Fruit fly (Drosophila melanogaster) whole organism, embryonic: ENCODE results near the gene CG14650.

Source experiments
- Bteb2 ChIP-seq: fragments of 200-800 bp; sonication (Bioruptor generic); optimal IDR thresholded peaks from 2 replicates; lab custom pipeline; 2016; ENCODE audit warnings: missing biosample characterization, missing genetic modification characterization
- CG11247 ChIP-seq: fragments of 200-800 bp; sonication (Bioruptor generic); IDR thresholded peaks from 2 replicates; pipeline ENCODE4 v1.3.6; 2022; ENCODE audit warnings: missing biosample characterization, missing genetic modification characterization
- CG11456 ChIP-seq: fragments of 200-800 bp; sonication (Bioruptor generic); IDR thresholded peaks from 3 replicates; pipeline ENCODE4 v1.3.6; 2022; ENCODE audit warnings: missing biosample characterization, missing genetic modification characterization
- CG13894 ChIP-seq: fragments of 200-800 bp; sonication (Bioruptor generic); optimal IDR thresholded peaks from 3 replicates; lab custom pipeline; 2018; ENCODE audit warnings: missing biosample characterization, mild to moderate bottlenecking, missing genetic modification characterization, moderate library complexity
- CG15601 ChIP-seq: fragments of 200-800 bp; sonication (Bioruptor generic); optimal IDR thresholded peaks from 3 replicates; lab custom pipeline; 2019; ENCODE audit warnings: missing biosample characterization, mild to moderate bottlenecking, missing genetic modification characterization, moderate library complexity
- CG17186 ChIP-seq: fragments of 200-800 bp; sonication (Bioruptor generic); optimal IDR thresholded peaks from 3 replicates; lab custom pipeline; 2017; ENCODE audit warnings: missing biosample characterization, missing genetic modification reagents, missing genetic modification characterization
- CG17361 ChIP-seq: fragments of 200-800 bp; sonication (Bioruptor generic); IDR thresholded peaks from 3 replicates; pipeline ENCODE4 v1.3.6; 2022; ENCODE audit warnings: missing biosample characterization, missing genetic modification characterization
- CG17568 ChIP-seq: fragments of 200-800 bp; sonication (Bioruptor generic); optimal IDR thresholded peaks from 2 replicates; lab custom pipeline; 2018; ENCODE audit warnings: missing biosample characterization, mild to moderate bottlenecking, missing genetic modification characterization, moderate library complexity
- CG17912 ChIP-seq: fragments of 200-800 bp; sonication (Bioruptor generic); optimal IDR thresholded peaks from 2 replicates; lab custom pipeline; 2018; ENCODE audit warnings: missing biosample characterization, mild to moderate bottlenecking, missing genetic modification characterization
- CG30403 ChIP-seq: fragments of 200-800 bp; sonication (Bioruptor generic); optimal IDR thresholded peaks from 3 replicates; lab custom pipeline; 2016; ENCODE audit warnings: missing biosample characterization, missing genetic modification characterization
- CG32772 ChIP-seq: fragments of 200-800 bp; sonication (Bioruptor generic); IDR thresholded peaks from 2 replicates; pipeline ENCODE4 v1.3.6; 2022; ENCODE audit warnings: missing biosample characterization, missing genetic modification characterization
- CG33557 ChIP-seq: fragments of 200-800 bp; sonication (Bioruptor generic); optimal IDR thresholded peaks from 2 replicates; lab custom pipeline; 2019; ENCODE audit warnings: missing biosample characterization, mild to moderate bottlenecking, missing genetic modification characterization, moderate library complexity
- CG4282 ChIP-seq: fragments of 200-800 bp; sonication (Bioruptor generic); optimal IDR thresholded peaks from 2 replicates; lab custom pipeline; 2016; ENCODE audit warnings: missing biosample characterization, missing genetic modification characterization
- CG6175 ChIP-seq: fragments of 200-800 bp; sonication (Bioruptor generic); IDR thresholded peaks from 3 replicates; pipeline ENCODE4 v1.3.6; 2022; ENCODE audit warnings: missing biosample characterization, missing genetic modification characterization
- CG6765 ChIP-seq: fragments of 200-800 bp; sonication (Bioruptor generic); optimal IDR thresholded peaks from 3 replicates; lab custom pipeline; 2017; ENCODE audit warnings: missing biosample characterization, mild to moderate bottlenecking, missing genetic modification characterization
- CG6791 ChIP-seq: fragments of 200-800 bp; sonication (Bioruptor generic); IDR thresholded peaks from 3 replicates; pipeline ENCODE4 v1.3.6; 2022; ENCODE audit warnings: missing biosample characterization, missing genetic modification characterization; ENCODE audit not compliant: partially characterized antibody
- CG7963 ChIP-seq: fragments of 200-800 bp; sonication (Bioruptor generic); IDR thresholded peaks from 3 replicates; pipeline ENCODE4 v1.3.6; 2022; ENCODE audit warnings: missing biosample characterization, missing genetic modification characterization; ENCODE audit not compliant: partially characterized antibody
- CG8290 ChIP-seq, 3 experiments: fragments of 200-800 bp; sonication (Bioruptor generic); optimal IDR thresholded peaks; 2 replicates each; lab custom pipeline; 2016 to 2019; ENCODE audit warnings: missing biosample characterization in 3 of 3, missing genetic modification characterization in 3 of 3, mild to moderate bottlenecking in 2 of 3, moderate library complexity in 1 of 3
- CG8478 ChIP-seq: fragments of >200 bp; optimal IDR thresholded peaks from 2 replicates; lab custom pipeline; 2018
- CG8765 ChIP-seq: fragments of 200-800 bp; sonication (Bioruptor generic); IDR thresholded peaks from 2 replicates; pipeline ENCODE4 v1.3.6; 2022; ENCODE audit warnings: missing biosample characterization, missing genetic modification characterization
- Drgx ChIP-seq: fragments of 200-800 bp; sonication (Bioruptor generic); IDR thresholded peaks from 2 replicates; pipeline ENCODE4 v1.3.6; 2022; ENCODE audit warnings: missing biosample characterization, missing genetic modification characterization
- Gsc ChIP-seq: fragments of 200-800 bp; sonication (Bioruptor generic); IDR thresholded peaks from 2 replicates; pipeline ENCODE4 v1.3.6; 2022; ENCODE audit warnings: missing biosample characterization, missing genetic modification characterization
- Hr78 ChIP-seq, 2 experiments: fragments of 200-800 bp in 1 of 2; fragments of >200 bp in 1 of 2; sonication (Bioruptor generic) in 1 of 2; optimal IDR thresholded peaks; 2 replicates each; lab custom pipeline; 2017 to 2019; ENCODE audit warnings: missing biosample characterization in 2 of 2, missing genetic modification characterization in 2 of 2, mild to moderate bottlenecking in 1 of 2, moderate library complexity in 1 of 2
- Lpt ChIP-seq: fragments of >200 bp; optimal IDR thresholded peaks from 2 replicates; lab custom pipeline; 2018; ENCODE audit warnings: missing biosample characterization, missing genetic modification characterization
- MBD-R2 ChIP-seq: fragments of 200-800 bp; sonication (Bioruptor generic); IDR thresholded peaks from 2 replicates; pipeline ENCODE4 v1.3.6; 2022; ENCODE audit warnings: missing biosample characterization, missing genetic modification characterization
- Nf-YA ChIP-seq: fragments of 200-800 bp; sonication (Bioruptor generic); IDR thresholded peaks from 2 replicates; pipeline ENCODE4 v1.3.6; 2022; ENCODE audit warnings: missing biosample characterization, missing genetic modification characterization
- Nf-YC ChIP-seq: fragments of 200-800 bp; optimal IDR thresholded peaks from 3 replicates; lab custom pipeline; 2019; ENCODE audit warnings: missing biosample characterization, mild to moderate bottlenecking, missing genetic modification characterization, moderate library complexity
- PHDP ChIP-seq: fragments of 200-800 bp; sonication (Bioruptor generic); optimal IDR thresholded peaks from 3 replicates; lab custom pipeline; 2018; ENCODE audit warnings: missing biosample characterization, mild to moderate bottlenecking, missing genetic modification characterization, moderate library complexity
- Sox102F ChIP-seq: fragments of 200-800 bp; sonication (Bioruptor generic); optimal IDR thresholded peaks from 2 replicates; lab custom pipeline; 2018; ENCODE audit warnings: missing biosample characterization, mild to moderate bottlenecking, missing genetic modification characterization, moderate library complexity
- TFAM ChIP-seq: fragments of 200-800 bp; sonication (Bioruptor generic); optimal IDR thresholded peaks from 2 replicates; lab custom pipeline; 2017; ENCODE audit warnings: missing biosample characterization, missing genetic modification characterization, inconsistent platforms
- Taf1 ChIP-seq: fragments of 200-800 bp; sonication (Bioruptor generic); IDR thresholded peaks from 2 replicates; pipeline ENCODE4 v1.3.6; 2022; ENCODE audit warnings: missing biosample characterization, missing genetic modification characterization
- ab ChIP-seq: fragments of 200-800 bp; sonication (Bioruptor generic); optimal IDR thresholded peaks from 2 replicates; lab custom pipeline; 2016; ENCODE audit warnings: missing biosample characterization, missing genetic modification characterization
- az2 ChIP-seq: fragments of 200-800 bp; sonication (Bioruptor generic); optimal IDR thresholded peaks from 3 replicates; lab custom pipeline; 2016; ENCODE audit warnings: missing biosample characterization, missing genetic modification characterization
- btn ChIP-seq: fragments of 200-800 bp; sonication (Bioruptor generic); optimal IDR thresholded peaks from 2 replicates; lab custom pipeline; 2016; ENCODE audit warnings: missing biosample characterization, missing genetic modification characterization
- dati ChIP-seq: fragments of 200-800 bp; sonication (Bioruptor generic); IDR thresholded peaks from 2 replicates; pipeline ENCODE4 v1.3.6; 2022; ENCODE audit warnings: missing biosample characterization, missing genetic modification characterization
- eve ChIP-seq, 2 experiments: fragments of >200 bp; optimal IDR thresholded peaks; 2 replicates each; lab custom pipeline; 2017; ENCODE audit warnings: missing biosample characterization in 2 of 2, missing genetic modification characterization in 2 of 2
- fd3F ChIP-seq: fragments of 200-800 bp; sonication (Bioruptor generic); optimal IDR thresholded peaks from 2 replicates; lab custom pipeline; 2018; ENCODE audit warnings: missing biosample characterization, mild to moderate bottlenecking, missing genetic modification characterization, moderate library complexity
- gce ChIP-seq: fragments of 200-800 bp; sonication (Bioruptor generic); IDR thresholded peaks from 3 replicates; pipeline ENCODE4 v1.3.6; 2022; ENCODE audit warnings: missing biosample characterization, missing genetic modification characterization
- gcm ChIP-seq: fragments of 200-800 bp; sonication (Bioruptor generic); optimal IDR thresholded peaks from 2 replicates; lab custom pipeline; 2019; ENCODE audit warnings: missing biosample characterization, mild to moderate bottlenecking, missing genetic modification characterization, moderate library complexity
- gsb ChIP-seq: fragments of 200-800 bp; sonication (Bioruptor generic); IDR thresholded peaks from 2 replicates; pipeline ENCODE4 v1.3.6; 2022; ENCODE audit warnings: missing biosample characterization, missing genetic modification characterization
- hth ChIP-seq: fragments of >200 bp; optimal IDR thresholded peaks from 2 replicates; lab custom pipeline; 2017; ENCODE audit warnings: inconsistent platforms
- insv ChIP-seq, 2 experiments: fragments of 200-800 bp; sonication (Bioruptor generic); optimal IDR thresholded peaks; 3 replicates each; lab custom pipeline; 2016 to 2018; ENCODE audit warnings: missing biosample characterization in 2 of 2, missing genetic modification characterization in 2 of 2
- nmo ChIP-seq: fragments of 200-800 bp; sonication (Bioruptor generic); optimal IDR thresholded peaks from 2 replicates; lab custom pipeline; 2018; ENCODE audit warnings: missing biosample characterization, mild to moderate bottlenecking, missing genetic modification characterization, moderate library complexity
- pb ChIP-seq: fragments of 200-800 bp; sonication (Bioruptor generic); optimal IDR thresholded peaks from 3 replicates; lab custom pipeline; 2016; ENCODE audit warnings: missing biosample characterization, missing genetic modification characterization
- sc ChIP-seq, 3 experiments: fragments of >200 bp in 2 of 3; fragments of 200-800 bp in 1 of 3; sonication (Bioruptor generic) in 1 of 3; optimal IDR thresholded peaks; 2 replicates in 2 of 3; 3 replicates in 1 of 3; lab custom pipeline; 2017; ENCODE audit warnings: mild to moderate bottlenecking in 1 of 3, missing biosample characterization in 1 of 3, missing genetic modification characterization in 1 of 3, missing genetic modification reagents in 1 of 3
- sna ChIP-seq: fragments of 200-800 bp; sonication (Bioruptor generic); IDR thresholded peaks from 2 replicates; pipeline ENCODE4 v1.3.6; 2022; ENCODE audit warnings: missing biosample characterization, missing genetic modification characterization; ENCODE audit not compliant: partially characterized antibody
- sr ChIP-seq: fragments of 200-800 bp; sonication (Bioruptor generic); IDR thresholded peaks from 3 replicates; pipeline ENCODE4 v1.3.6; 2022; ENCODE audit warnings: missing biosample characterization, missing genetic modification characterization
- z ChIP-seq: fragments of 200-800 bp; sonication (Bioruptor generic); IDR thresholded peaks from 3 replicates; pipeline ENCODE4 v1.3.6; 2022; ENCODE audit warnings: missing biosample characterization, missing genetic modification characterization
- zen ChIP-seq: fragments of 200-800 bp; sonication (Bioruptor generic); optimal IDR thresholded peaks from 3 replicates; lab custom pipeline; 2018; ENCODE audit warnings: missing biosample characterization, mild to moderate bottlenecking, missing genetic modification characterization, moderate library complexity
- zf30C ChIP-seq: fragments of 200-800 bp; sonication (Bioruptor generic); optimal IDR thresholded peaks from 3 replicates; lab custom pipeline; 2018; ENCODE audit warnings: missing biosample characterization, mild to moderate bottlenecking, missing genetic modification characterization

CG14650 gene

dm6 chr3R:4471047-4471751 lies 34.0 kb downstream of the CG14650 start (continued):
- TF ChIP-seq CG15601 (tag; lab: Kevin White, UChicago) (no peak), Drgx (GFP tag; lab: Robert Waterston, UW) (no peak), CG30403 (GFP tag; lab: Kevin White, UChicago) (no peak), TFAM (GFP tag; lab: Kevin White, UChicago) (no peak), CG6765 (GFP tag; lab: Kevin White, UChicago) (peak; percentile 57), pb (no peak), az2 (GFP tag; lab: Kevin White, UChicago) (no peak), sna (GFP tag; lab: Robert Waterston, UW) (no peak), CG8478 (lab: Kevin White, UChicago) (no peak), Taf1 (GFP tag; lab: Robert Waterston, UW) (no peak), insv (GFP tag; optimal IDR thresholded peaks at IDR 0.05; lab: Kevin White, UChicago) (no peak), PHDP (tag; lab: Kevin White, UChicago) (no peak), nmo (GFP tag; lab: Kevin White, UChicago) (no peak), MBD-R2 (no peak), CG11456 (GFP tag; lab: Robert Waterston, UW) (0 out of 3 replicates have a peak, but pooled peaks have one; percentile 61), CG8765 (GFP tag; lab: Robert Waterston, UW) (no peak), Nf-YC (tag; lab: Kevin White, UChicago) (peak; percentile 33), fd3F (no peak), dati (GFP tag; lab: Robert Waterston, UW) (no peak), CG17186 (GFP tag; lab: Kevin White, UChicago) (no peak), z (GFP tag; lab: Robert Waterston, UW) (no peak), Hr78 (GFP tag; optimal IDR thresholded peaks at IDR 0.05; lab: Kevin White, UChicago) (peak in 1 of 2 experiments; percentile 69), Bteb2 (GFP tag; lab: Kevin White, UChicago) (no peak), CG17361 (GFP tag; lab: Robert Waterston, UW) (no peak), CG7963 (GFP tag; lab: Robert Waterston, UW) (no peak), CG4282 (GFP tag; lab: Kevin White, UChicago) (no peak), zen (tag; lab: Kevin White, UChicago) (no peak), CG13894 (tag; lab: Kevin White, UChicago) (peak; percentile 2), CG32772 (GFP tag; lab: Robert Waterston, UW) (no peak), gsb (GFP tag; lab: Robert Waterston, UW) (no peak), CG11247 (GFP tag; lab: Robert Waterston, UW) (no peak), Lpt (no peak), CG17912 (GFP tag; lab: Kevin White, UChicago) (no peak), CG8290 (GFP tag; optimal IDR thresholded peaks at IDR 0.05; lab: Kevin White, UChicago) (no peak), CG8290 (tag; optimal IDR thresholded peaks at IDR 0.05; lab: Kevin White, UChicago) (peak in 1 of 2 experiments; percentile 23), Sox102F (GFP tag; lab: Kevin White, UChicago) (no peak), btn (GFP tag; lab: Kevin White, UChicago) (no peak), gce (GFP tag; lab: Robert Waterston, UW) (no peak), Nf-YA (GFP tag; lab: Robert Waterston, UW) (no peak), sc (optimal IDR thresholded peaks at IDR 0.05; lab: Kevin White, UChicago) (no peak), sc (GFP tag; optimal IDR thresholded peaks at IDR 0.05; lab: Kevin White, UChicago) (no peak), CG33557 (no peak), ab (GFP tag; lab: Kevin White, UChicago) (no peak), sr (no peak), eve (GFP tag; optimal IDR thresholded peaks at IDR 0.05; lab: Kevin White, UChicago) (no peak), CG6175 (0 out of 3 replicates have a peak, but pooled peaks have one; percentile 56), gcm (no peak), CG17568 (GFP tag; lab: Kevin White, UChicago) (no peak), hth (lab: Kevin White, UChicago) (no peak), CG6791 (GFP tag; lab: Robert Waterston, UW) (no peak), zf30C (GFP tag; lab: Kevin White, UChicago) (no peak), Gsc (no peak)
